Worm (Caenorhabditis elegans): ENCODE data around the gene C24H11.5.
"Not testable (repeated sequence)": the region's sequence is repeated elsewhere in the genome, so short reads cannot be mapped to it uniquely, and the experiment has no call there.

C24H11.5 gene

ce11 chrIII:11781800-11782199 lies 1.8 kb downstream of the C24H11.5 start, which contains the start of gene srd-74:
Gene srd-74, plus strand, starts transcription at chrIII:11782100.
- TF ChIP-seq pha-4 (tag; optimal IDR thresholded peaks at IDR 0.05): no peak
- no peak for TF ChIP-seq mml-1 (tag; optimal IDR thresholded peaks at IDR 0.05)
- no peak for TF ChIP-seq ztf-4 (tag; optimal IDR thresholded peaks at IDR 0.05)
- TF ChIP-seq elt-3 (tag; optimal IDR thresholded peaks at IDR 0.05): no peak

- no peak for TF ChIP-seq nhr-25 (tag; optimal IDR thresholded peaks at IDR 0.05)
- TF ChIP-seq nhr-28 (tag; optimal IDR thresholded peaks at IDR 0.05): no peak
- no peak for TF ChIP-seq ceh-82 (tag; optimal IDR thresholded peaks at IDR 0.05)
- TF ChIP-seq mml-1 (tag; optimal IDR thresholded peaks at IDR 0.05): no peak
Measured at ce11 chrIII:11785961-11786360, 5.9 kb downstream of the C24H11.5 start, which contains the start of gene tbx-38. Gene tbx-38, minus strand, starts transcription at chrIII:11786061.

ce11 chrIII:11787376-11787775 lies 7.3 kb downstream of the C24H11.5 start, which contains the start of gene C24H11.1:
Gene C24H11.1, plus strand, starts transcription at chrIII:11787676.
- not testable (repeated sequence) for TF ChIP-seq unc-62 (GFP tag; optimal IDR thresholded peaks at IDR 0.05); lsy-12 (tag; optimal IDR thresholded peaks at IDR 0.05); nhr-76 (tag; optimal IDR thresholded peaks at IDR 0.05)

ce11 chrIII:11789480-11789879 lies 9.4 kb downstream of the C24H11.5 start:
- no peak for TF ChIP-seq egl-5 (tag; optimal IDR thresholded peaks at IDR 0.05)
- no peak for TF ChIP-seq zag-1 (tag; optimal IDR thresholded peaks at IDR 0.05)
- TF ChIP-seq daf-12 (tag; optimal IDR thresholded peaks at IDR 0.05): no peak
- no peak for TF ChIP-seq ceh-28 (tag; optimal IDR thresholded peaks at IDR 0.05)

- peak; percentile 58 for TF ChIP-seq nfya-1 (tag; optimal IDR thresholded peaks at IDR 0.05; ENCODE audit: insufficient read depth)
- TF ChIP-seq lsy-12 (tag; optimal IDR thresholded peaks at IDR 0.05): peak; percentile 75
- peak; percentile 51 for TF ChIP-seq pha-4 (tag; optimal IDR thresholded peaks at IDR 0.05)
- TF ChIP-seq tbx-2 (tag; optimal IDR thresholded peaks at IDR 0.05): peak; percentile 59
- peak; percentile 36 for TF ChIP-seq egl-5 (tag; optimal IDR thresholded peaks at IDR 0.05)
- TF ChIP-seq lin-39 (tag; optimal IDR thresholded peaks at IDR 0.05): peak; percentile 29
- peak; percentile 85 for TF ChIP-seq hmg-11 (tag; optimal IDR thresholded peaks at IDR 0.05)
- peak; percentile 19 for TF ChIP-seq elt-2 (tag; optimal IDR thresholded peaks at IDR 0.05)
- peak; percentile 64 for TF ChIP-seq nhr-43 (tag; optimal IDR thresholded peaks at IDR 0.05; ENCODE audit: poor library complexity, severe bottlenecking)
- TF ChIP-seq unc-62 (GFP tag; optimal IDR thresholded peaks at IDR 0.05): peak; percentile 13
- TF ChIP-seq snpc-4 (tag; optimal IDR thresholded peaks at IDR 0.05): peak; percentile 71
- peak; percentile 3 for TF ChIP-seq ceh-82 (tag; optimal IDR thresholded peaks at IDR 0.05)
Measured at ce11 chrIII:11792295-11793256, 12.5 kb downstream of the C24H11.5 start, which contains the start of gene C24H11.2. Gene C24H11.2, minus strand, starts transcription at chrIII:11792345.

- TF ChIP-seq elt-3 (tag; optimal IDR thresholded peaks at IDR 0.05) (no peak), ceh-28 (tag; optimal IDR thresholded peaks at IDR 0.05) (no peak), sea-2 (GFP tag; optimal IDR thresholded peaks at IDR 0.05) (no peak), egl-27 (tag; optimal IDR thresholded peaks at IDR 0.05) (no peak), lin-39 (tag; optimal IDR thresholded peaks at IDR 0.05) (peak; percentile 14), unc-39 (tag; optimal IDR thresholded peaks at IDR 0.05) (no peak), fkh-10 (GFP tag; optimal IDR thresholded peaks at IDR 0.05) (no peak)
Measured at ce11 chrIII:11794389-11794788, 14.4 kb downstream of the C24H11.5 start.

ce11 chrIII:11795448-11795847 lies 15.4 kb downstream of the C24H11.5 start, which contains the start of gene twk-39:
Gene twk-39, plus strand, starts transcription at chrIII:11795748.
- no peak for TF ChIP-seq nhr-28 (tag; optimal IDR thresholded peaks at IDR 0.05)
- TF ChIP-seq R02D3.7 (tag; optimal IDR thresholded peaks at IDR 0.05): no peak
- no peak for TF ChIP-seq ztf-4 (tag; optimal IDR thresholded peaks at IDR 0.05)
- TF ChIP-seq ama-1 (optimal IDR thresholded peaks at IDR 0.05): no peak
- no peak for TF ChIP-seq nhr-237 (tag; optimal IDR thresholded peaks at IDR 0.05)
